Fruit fly (Drosophila melanogaster): ENCODE data around the gene Jon65Aiv.

The Jon65Aiv gene

dm6 chr3L:5993701-5994499, 45.1 kb upstream of the Jon65Aiv start (continued):
- no peak for TF ChIP-seq CG16863 (GFP tag; optimal IDR thresholded peaks at IDR 0.05)
- peak; percentile 53 for TF ChIP-seq CG8924 (tag; optimal IDR thresholded peaks at IDR 0.05)
- no peak for TF ChIP-seq chif (GFP tag; optimal IDR thresholded peaks at IDR 0.05)
- TF ChIP-seq br (optimal IDR thresholded peaks at IDR 0.05): no peak
- no peak for TF ChIP-seq CG30403 (GFP tag; optimal IDR thresholded peaks at IDR 0.05)
- TF ChIP-seq odd (GFP tag; optimal IDR thresholded peaks at IDR 0.05): no peak
- TF ChIP-seq CG17829 (tag; optimal IDR thresholded peaks at IDR 0.05): peak; percentile 62
- TF ChIP-seq H15 (GFP tag; IDR thresholded peaks at IDR 0.05): no peak
- peak; percentile 16 for TF ChIP-seq nmo (GFP tag; optimal IDR thresholded peaks at IDR 0.05)
- no peak for TF ChIP-seq peb (GFP tag; IDR thresholded peaks at IDR 0.05)
- no peak for TF ChIP-seq fd3F (GFP tag; optimal IDR thresholded peaks at IDR 0.05)
- no peak for TF ChIP-seq CG33213 (GFP tag; optimal IDR thresholded peaks at IDR 0.05)
- no peak for TF ChIP-seq gcm2 (GFP tag; optimal IDR thresholded peaks at IDR 0.05)
- no peak for TF ChIP-seq insv (GFP tag; optimal IDR thresholded peaks at IDR 0.05)
- no peak for TF ChIP-seq nerfin-2 (GFP tag; IDR thresholded peaks at IDR 0.05; ENCODE audit: partially characterized antibody)
- no peak for TF ChIP-seq CG5180 (GFP tag; optimal IDR thresholded peaks at IDR 0.05)
- TF ChIP-seq CG15514 (GFP tag; optimal IDR thresholded peaks at IDR 0.05): no peak
- no peak for TF ChIP-seq CG17186 (GFP tag; optimal IDR thresholded peaks at IDR 0.05)
- TF ChIP-seq CG1529 (GFP tag; optimal IDR thresholded peaks at IDR 0.05): no peak
- no peak for TF ChIP-seq bowl (GFP tag; IDR thresholded peaks at IDR 0.05)
- no peak for TF ChIP-seq gce (GFP tag; IDR thresholded peaks at IDR 0.05)
- no peak for TF ChIP-seq onecut (GFP tag; IDR thresholded peaks at IDR 0.05)
- peak; percentile 46 for TF ChIP-seq gsb-n (tag; optimal IDR thresholded peaks at IDR 0.05)
- no peak for TF ChIP-seq Side (GFP tag; optimal IDR thresholded peaks at IDR 0.05)
- TF ChIP-seq z (GFP tag; IDR thresholded peaks at IDR 0.05): no peak
- TF ChIP-seq CG9215 (GFP tag; IDR thresholded peaks at IDR 0.05): no peak
- no peak for TF ChIP-seq CG9797 (GFP tag; optimal IDR thresholded peaks at IDR 0.05)
- TF ChIP-seq gcm (GFP tag; optimal IDR thresholded peaks at IDR 0.05): no peak
- TF ChIP-seq Antp (GFP tag; optimal IDR thresholded peaks at IDR 0.05): no peak
- TF ChIP-seq schlank (tag; optimal IDR thresholded peaks at IDR 0.05): no peak
- TF ChIP-seq CG11695 (GFP tag; IDR thresholded peaks at IDR 0.05): no peak
- no peak for TF ChIP-seq ac (GFP tag; optimal IDR thresholded peaks at IDR 0.05)
- TF ChIP-seq D (optimal IDR thresholded peaks at IDR 0.05): no peak
- TF ChIP-seq D (GFP tag; optimal IDR thresholded peaks at IDR 0.05): peak; percentile 40
- TF ChIP-seq Opbp (GFP tag; IDR thresholded peaks at IDR 0.05; ENCODE audit: partially characterized antibody): no peak
- no peak for TF ChIP-seq CG8478 (optimal IDR thresholded peaks at IDR 0.05)
- TF ChIP-seq Hmr (GFP tag; optimal IDR thresholded peaks at IDR 0.05): no peak
- TF ChIP-seq Blimp-1 (GFP tag; optimal IDR thresholded peaks at IDR 0.05): peak; percentile 41
- TF ChIP-seq CG11560 (tag; IDR thresholded peaks at IDR 0.05): no peak
- TF ChIP-seq Fer1 (GFP tag; optimal IDR thresholded peaks at IDR 0.05): no peak
- peak; percentile 60 for TF ChIP-seq Dll (GFP tag; IDR thresholded peaks at IDR 0.05; ENCODE audit: partially characterized antibody)
- TF ChIP-seq CG3163 (GFP tag; optimal IDR thresholded peaks at IDR 0.05): no peak
- no peak for TF ChIP-seq slbo (GFP tag; IDR thresholded peaks at IDR 0.05)
- no peak for TF ChIP-seq CG34422 (GFP tag; IDR thresholded peaks at IDR 0.05)
- TF ChIP-seq CG12769 (tag; optimal IDR thresholded peaks at IDR 0.05): no peak
- TF ChIP-seq CG10565 (GFP tag; optimal IDR thresholded peaks at IDR 0.05): no peak
- TF ChIP-seq CG12155 (GFP tag; optimal IDR thresholded peaks at IDR 0.05): no peak
- TF ChIP-seq Sox102F (GFP tag; optimal IDR thresholded peaks at IDR 0.05): peak; percentile 5
- TF ChIP-seq CG7556 (GFP tag; optimal IDR thresholded peaks at IDR 0.05): peak; percentile 55
- TF ChIP-seq CG1792 (GFP tag; optimal IDR thresholded peaks at IDR 0.05): no peak
- no peak for TF ChIP-seq pfk (GFP tag; optimal IDR thresholded peaks at IDR 0.05)
